Fruit fly (Drosophila melanogaster): ENCODE results near the gene CG43610.

DNA sequence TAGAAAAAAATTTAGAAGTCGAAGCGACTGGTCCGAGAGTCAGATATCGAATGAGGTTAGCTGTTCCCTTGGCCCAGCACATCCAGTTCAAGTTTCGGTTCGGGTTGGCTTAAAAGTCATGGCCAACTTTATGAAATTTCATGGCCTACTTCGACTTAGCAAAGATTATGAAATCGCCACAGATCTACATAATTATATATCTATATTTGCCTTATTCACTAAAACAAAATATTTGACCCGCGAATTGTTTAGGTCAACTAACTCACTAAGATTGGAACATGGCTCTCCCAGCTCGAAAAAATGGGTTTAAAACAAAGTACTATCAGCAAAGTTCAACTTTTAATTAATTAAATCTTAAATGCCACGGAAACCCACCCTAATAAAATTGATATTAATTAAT lies 1.8 kb downstream of the CG43610 start, which contains the start of gene CG17376:
- TF ChIP-seq pad (GFP tag; optimal IDR thresholded peaks at IDR 0.05) (no peak), tj (GFP tag; optimal IDR thresholded peaks at IDR 0.05) (no peak), CG1620 (GFP tag; optimal IDR thresholded peaks at IDR 0.05) (no peak), toe (GFP tag; optimal IDR thresholded peaks at IDR 0.05) (no peak), Crg-1 (GFP tag; optimal IDR thresholded peaks at IDR 0.05) (no peak), CG33017 (tag; optimal IDR thresholded peaks at IDR 0.05) (no peak), CG12768 (GFP tag; optimal IDR thresholded peaks at IDR 0.05) (no peak), kay (GFP tag; ENCODE audit: borderline replicate concordance) (no peak), ovo (GFP tag; optimal IDR thresholded peaks at IDR 0.05) (no peak), Mnt (GFP tag; optimal IDR thresholded peaks at IDR 0.05) (no peak), bab1 (GFP tag; optimal IDR thresholded peaks at IDR 0.05) (no peak), CG5204 (GFP tag; optimal IDR thresholded peaks at IDR 0.05) (no peak), CG7045 (GFP tag; optimal IDR thresholded peaks at IDR 0.05) (no peak), Clk (GFP tag; optimal IDR thresholded peaks at IDR 0.05) (no peak)

All from whole organism, adult.